Worm (Caenorhabditis elegans): ENCODE measurements around the gene T09F3.4.

DNA sequence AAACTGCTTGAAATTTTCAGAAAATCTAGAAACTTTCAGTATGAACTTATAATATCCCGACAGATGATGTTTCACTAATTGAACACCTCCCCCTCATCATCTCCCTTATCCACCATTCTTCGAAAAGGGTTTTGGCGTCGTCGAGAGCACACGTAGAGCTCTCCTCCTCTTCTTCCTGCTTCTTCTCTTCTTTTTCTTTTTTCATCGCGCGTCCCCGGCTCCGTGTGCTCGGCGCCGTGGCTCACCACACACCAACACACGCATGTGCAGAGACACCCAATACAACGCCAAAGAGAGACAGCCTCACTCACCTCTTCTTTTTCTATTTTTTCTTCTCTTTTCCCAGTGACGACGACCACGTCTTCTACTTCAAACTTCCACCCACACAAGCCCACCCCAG, 16.0 kb upstream of the T09F3.4 start:
- no peak for TF ChIP-seq W03F9.2 (tag; optimal IDR thresholded peaks at IDR 0.05)
- TF ChIP-seq him-1 (tag; optimal IDR thresholded peaks at IDR 0.05): peak; percentile 29
- no peak for TF ChIP-seq dao-5 (tag; optimal IDR thresholded peaks at IDR 0.05)
